Worm (Caenorhabditis elegans): ENCODE results near the gene ddi-1.
A peak's percentile ranks its signal among the peaks of the same experiment; 100 is the strongest.

The ddi-1 gene

DNA sequence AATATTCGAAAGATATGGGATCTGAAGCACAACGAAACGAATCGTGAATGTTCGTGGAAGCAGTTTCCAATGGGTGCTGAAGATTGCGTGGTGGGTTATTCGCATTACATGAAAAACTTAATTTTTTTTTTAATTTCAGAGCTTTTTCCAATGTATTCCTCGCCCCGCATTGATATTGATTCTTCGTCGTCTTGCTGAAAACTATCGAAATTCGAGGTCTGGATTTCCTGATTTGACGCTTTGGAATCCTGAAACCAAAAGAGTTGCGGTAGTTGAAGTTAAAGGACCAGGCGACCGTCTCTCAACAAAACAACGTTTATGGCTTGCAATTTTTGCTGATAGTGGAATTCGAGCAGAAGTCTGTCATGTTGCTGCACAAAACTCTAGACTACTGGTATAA is 29.4 kb downstream of the ddi-1 start:
- TF ChIP-seq pax-1 (tag; optimal IDR thresholded peaks at IDR 0.05) (no peak), ceh-14 (tag; optimal IDR thresholded peaks at IDR 0.05) (no peak), ceh-19 (GFP tag; optimal IDR thresholded peaks at IDR 0.05) (no peak), tbx-2 (tag; optimal IDR thresholded peaks at IDR 0.05) (no peak), unc-3 (GFP tag; conservative IDR thresholded peaks at IDR 0.05) (no peak), unc-3 (tag; optimal IDR thresholded peaks at IDR 0.05) (no peak), eyg-1 (tag; optimal IDR thresholded peaks at IDR 0.05) (no peak), fkh-10 (GFP tag; optimal IDR thresholded peaks at IDR 0.05) (no peak), ceh-31 (tag; optimal IDR thresholded peaks at IDR 0.05) (no peak), odd-2 (tag; optimal IDR thresholded peaks at IDR 0.05) (no peak), nfya-1 (tag; optimal IDR thresholded peaks at IDR 0.05) (no peak), ceh-45 (GFP tag; IDR thresholded peaks at IDR 0.05) (no peak), hlh-30 (tag; optimal IDR thresholded peaks at IDR 0.05; ENCODE audit: insufficient read depth) (no peak), K09A11.1 (tag; optimal IDR thresholded peaks at IDR 0.05; ENCODE audit: insufficient read depth) (no peak)

DNA sequence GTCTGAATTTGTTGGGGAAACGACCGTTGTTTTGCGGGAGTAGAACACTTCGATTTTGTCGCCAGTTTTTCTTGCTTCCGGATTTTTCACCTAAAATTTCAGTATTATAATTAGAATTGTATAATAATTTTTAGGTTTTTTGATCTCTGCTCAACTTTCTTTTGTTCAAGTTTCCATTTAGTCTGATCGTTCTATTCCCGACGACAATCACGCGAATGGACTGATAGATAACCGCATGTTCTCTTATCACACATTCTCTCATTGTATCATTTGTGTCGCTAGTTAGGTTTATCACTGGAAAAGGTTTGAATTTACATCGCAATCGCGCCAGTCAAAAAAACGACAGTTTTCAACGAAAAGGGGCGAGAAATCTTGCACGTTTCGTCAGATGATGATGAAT is 32.2 kb downstream of the ddi-1 start:
- TF ChIP-seq dmd-4 (tag; optimal IDR thresholded peaks at IDR 0.05; ENCODE audit: borderline replicate concordance) (no peak), elt-2 (tag; optimal IDR thresholded peaks at IDR 0.05) (peak; percentile 86)

DNA sequence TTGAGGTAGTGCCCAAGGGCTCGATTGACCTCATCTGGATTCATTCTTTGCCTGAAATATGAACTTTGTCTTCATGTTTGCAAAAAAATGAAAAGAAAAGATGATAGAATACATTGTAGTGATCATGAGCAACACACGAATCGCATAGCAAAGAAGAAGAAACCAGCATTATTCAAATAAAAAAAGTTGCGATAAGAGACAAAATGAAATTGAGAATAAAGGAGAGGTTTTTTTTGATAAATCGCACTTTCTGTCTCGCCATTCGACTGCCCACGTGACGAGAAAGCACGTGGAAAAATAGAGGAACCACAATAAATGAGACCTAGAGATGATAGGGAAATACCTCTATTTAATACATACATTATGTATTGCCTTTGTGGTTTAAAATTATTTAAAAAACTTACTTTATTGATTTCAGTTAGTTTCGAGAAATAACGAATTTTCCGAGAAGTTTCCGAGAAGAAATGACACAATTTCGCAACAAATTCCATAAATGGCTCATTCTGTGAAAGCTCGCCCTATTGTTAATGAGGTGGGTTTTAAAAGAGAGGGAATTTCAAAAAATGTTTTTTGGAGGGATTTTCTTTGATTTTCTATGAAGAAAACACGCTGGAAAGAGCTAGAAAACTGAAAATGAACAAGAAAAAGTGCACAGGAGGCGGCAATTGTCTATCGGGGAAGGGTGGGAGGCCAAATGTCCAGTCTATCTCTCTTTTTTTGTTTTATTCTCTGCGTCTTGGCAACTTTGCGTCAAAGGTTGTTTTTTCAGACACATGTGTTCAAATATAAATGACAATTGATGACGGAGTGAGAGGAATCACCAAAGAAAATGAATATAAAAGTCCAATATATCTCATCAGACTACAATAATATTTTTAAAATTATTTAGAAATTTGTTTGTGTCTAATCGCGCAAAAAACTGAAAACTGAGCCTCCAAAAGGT is 33.0 kb downstream of the ddi-1 start, which contains the start of gene paqr-1:
Gene paqr-1 (minus strand): TSS at position 51 of the 943 bp plus-strand sequence.
- TF ChIP-seq fax-1 (tag; optimal IDR thresholded peaks at IDR 0.05) (no peak), ceh-31 (tag; optimal IDR thresholded peaks at IDR 0.05) (peak; percentile 21), hlh-30 (tag; optimal IDR thresholded peaks at IDR 0.05; ENCODE audit: insufficient read depth) (peak; percentile 50), unc-42 (tag; optimal IDR thresholded peaks at IDR 0.05) (peak; percentile 15)

- TF ChIP-seq unc-86 (tag; optimal IDR thresholded peaks at IDR 0.05) (no peak), sdc-2 (tag; optimal IDR thresholded peaks at IDR 0.05) (peak; percentile 14), lim-6 (tag; optimal IDR thresholded peaks at IDR 0.05) (no peak), C38D4.7 (GFP tag; optimal IDR thresholded peaks at IDR 0.05) (peak; percentile 34), dve-1 (tag; optimal IDR thresholded peaks at IDR 0.05) (peak; percentile 68), ceh-18 (tag; optimal IDR thresholded peaks at IDR 0.05) (peak; percentile 17), pha-4 (tag; optimal IDR thresholded peaks at IDR 0.05) (no peak), che-1 (tag; optimal IDR thresholded peaks at IDR 0.05) (peak; percentile 59), fkh-10 (GFP tag; optimal IDR thresholded peaks at IDR 0.05) (no peak), nhr-232 (tag; optimal IDR thresholded peaks at IDR 0.05) (peak; percentile 53), tbx-2 (tag; optimal IDR thresholded peaks at IDR 0.05) (peak; percentile 49), dmd-4 (tag; optimal IDR thresholded peaks at IDR 0.05; ENCODE audit: borderline replicate concordance) (no peak), unc-42 (tag; optimal IDR thresholded peaks at IDR 0.05) (no peak), unc-3 (GFP tag; conservative IDR thresholded peaks at IDR 0.05) (peak; percentile 43; the same call in 1 of the 2 replicates), unc-3 (tag; optimal IDR thresholded peaks at IDR 0.05) (peak; percentile 31), ets-4 (tag; optimal IDR thresholded peaks at IDR 0.05) (no peak), hlh-30 (tag; optimal IDR thresholded peaks at IDR 0.05; ENCODE audit: insufficient read depth) (no peak), gmeb-2 (tag; optimal IDR thresholded peaks at IDR 0.05) (peak; percentile 51), ceh-34 (tag; optimal IDR thresholded peaks at IDR 0.05) (peak; percentile 24), ceh-9 (tag; optimal IDR thresholded peaks at IDR 0.05) (no peak), lin-11 (tag; optimal IDR thresholded peaks at IDR 0.05) (peak; percentile 56), npax-4 (tag; optimal IDR thresholded peaks at IDR 0.05) (no peak), ceh-2 (tag; optimal IDR thresholded peaks at IDR 0.05) (no peak), ahr-1 (tag; optimal IDR thresholded peaks at IDR 0.05) (peak; percentile 16), hlh-15 (tag; optimal IDR thresholded peaks at IDR 0.05) (no peak), nhr-11 (tag; optimal IDR thresholded peaks at IDR 0.05) (no peak), ref-2 (tag; optimal IDR thresholded peaks at IDR 0.05) (peak; percentile 43), C08G9.2 (tag; optimal IDR thresholded peaks at IDR 0.05) (peak; percentile 17), zip-5 (tag; optimal IDR thresholded peaks at IDR 0.05) (peak; percentile 22), ceh-6 (GFP tag; optimal IDR thresholded peaks at IDR 0.05) (peak; percentile 58), ceh-24 (tag; optimal IDR thresholded peaks at IDR 0.05) (no peak), ceh-19 (GFP tag; optimal IDR thresholded peaks at IDR 0.05) (peak; percentile 52)
Observed at ce11 chrIV:6556624-6557368, 34.1 kb downstream of the ddi-1 start, which contains the start of gene try-3. Gene try-3 (plus strand): TSS chrIV:6557155.
